Fruit fly (Drosophila melanogaster): ENCODE data around the gene CG42523.

DNA sequence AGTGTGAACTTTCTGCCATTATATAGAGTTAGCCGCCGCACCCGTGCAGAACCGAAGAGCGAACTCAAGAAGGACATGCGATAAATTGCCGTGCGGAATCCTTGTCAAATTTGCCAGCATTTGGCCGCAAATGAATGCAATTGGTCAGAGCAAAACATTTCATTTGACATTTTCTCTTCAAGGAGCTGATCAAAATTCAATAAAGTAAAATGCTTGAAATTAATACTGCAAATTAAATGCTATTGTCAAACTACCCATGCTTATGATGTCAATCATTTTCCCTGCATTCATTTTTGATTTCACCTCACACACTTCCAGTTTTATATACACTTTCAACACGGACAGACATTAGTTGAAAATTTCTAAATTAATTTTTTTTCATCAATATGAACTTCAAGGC, at the start of gene CG42523:
- TF ChIP-seq CG1620 (GFP tag; optimal IDR thresholded peaks at IDR 0.05), result no peak
- TF ChIP-seq cnc (optimal IDR thresholded peaks at IDR 0.05), result no peak

Measured in whole organism, adult.